Worm (Caenorhabditis elegans) whole organism, L4/young adult: ENCODE measurements around the gene Y46G5A.23.

Experiments
- W03F9.2 ChIP-seq: fragments of 150-350 bp; optimal IDR thresholded peaks from 2 replicates; lab custom pipeline; 2014; ENCODE audit warnings: missing biosample characterization, missing genetic modification characterization
- dao-5 ChIP-seq: sonication (generic microtip); optimal IDR thresholded peaks from 2 replicates; lab custom pipeline; 2016; ENCODE audit warnings: missing genotype, missing genetic modification characterization, moderate library complexity, missing compliant biosample characterization
- him-1 ChIP-seq: sonication (generic microtip); optimal IDR thresholded peaks from 2 replicates; lab custom pipeline; 2016; ENCODE audit warnings: missing genotype, missing genetic modification reagents, missing genetic modification characterization, missing compliant biosample characterization

The Y46G5A.23 gene

ce11 chrII:12797211-12797794, 31.5 kb downstream of the Y46G5A.23 start:
- no peak for TF ChIP-seq W03F9.2 (tag; lab: Kevin White, UChicago)
- TF ChIP-seq dao-5 (tag; lab: Kevin White, UChicago): no peak
- no peak for TF ChIP-seq him-1

- TF ChIP-seq W03F9.2 (tag; lab: Kevin White, UChicago): no peak
- no peak for TF ChIP-seq him-1
- no peak for TF ChIP-seq dao-5 (tag; lab: Kevin White, UChicago)
These were observed 32.7 kb downstream of the Y46G5A.23 start, which contains the start of gene cpt-1 for ce11 chrII:12796040-12796502. TSS of gene cpt-1 (minus strand) at chrII:12796452.

DNA sequence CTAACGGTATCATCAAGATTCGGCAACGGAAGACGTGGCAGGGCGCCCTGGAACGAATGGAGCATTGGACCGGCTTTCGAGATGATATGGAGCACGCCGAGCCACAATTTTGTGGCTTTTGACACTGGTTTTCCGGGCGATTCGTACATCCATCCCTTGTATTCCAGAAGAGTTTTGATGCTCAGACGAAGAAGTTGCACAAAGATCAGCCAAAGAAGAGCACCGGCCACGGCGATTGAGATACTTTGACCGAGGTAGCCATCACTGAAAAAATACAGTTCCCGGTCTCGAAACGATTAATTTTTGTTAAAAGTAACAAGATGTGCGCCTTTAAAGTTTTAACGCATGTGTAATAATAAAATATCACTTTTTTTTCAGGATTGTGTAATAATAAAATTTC, 33.6 kb downstream of the Y46G5A.23 start:
- no peak for TF ChIP-seq him-1
- no peak for TF ChIP-seq dao-5 (tag; lab: Kevin White, UChicago)
- TF ChIP-seq W03F9.2 (tag; lab: Kevin White, UChicago): no peak

DNA sequence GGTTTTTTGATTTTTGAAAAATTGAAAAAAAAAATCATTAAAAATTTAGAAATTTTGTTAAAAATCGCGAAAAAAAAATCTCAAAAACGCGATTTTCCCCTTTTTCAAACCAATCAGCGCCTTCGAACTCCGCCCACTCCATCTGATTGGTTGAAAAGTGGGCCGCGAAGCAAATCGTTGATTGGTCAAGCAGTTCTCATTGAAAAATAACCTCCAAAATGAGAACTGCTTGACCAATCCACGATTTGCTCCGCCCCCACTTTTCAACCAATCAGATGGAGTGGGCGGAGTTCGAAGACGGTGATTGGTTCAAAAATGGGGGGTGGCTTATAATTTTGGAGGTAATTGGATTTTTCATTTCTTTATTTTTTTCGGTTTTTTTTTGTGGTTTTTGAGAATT, 38.4 kb downstream of the Y46G5A.23 start:
- no peak for TF ChIP-seq him-1
- no peak for TF ChIP-seq W03F9.2 (tag; lab: Kevin White, UChicago)
- no peak for TF ChIP-seq dao-5 (tag; lab: Kevin White, UChicago)

DNA sequence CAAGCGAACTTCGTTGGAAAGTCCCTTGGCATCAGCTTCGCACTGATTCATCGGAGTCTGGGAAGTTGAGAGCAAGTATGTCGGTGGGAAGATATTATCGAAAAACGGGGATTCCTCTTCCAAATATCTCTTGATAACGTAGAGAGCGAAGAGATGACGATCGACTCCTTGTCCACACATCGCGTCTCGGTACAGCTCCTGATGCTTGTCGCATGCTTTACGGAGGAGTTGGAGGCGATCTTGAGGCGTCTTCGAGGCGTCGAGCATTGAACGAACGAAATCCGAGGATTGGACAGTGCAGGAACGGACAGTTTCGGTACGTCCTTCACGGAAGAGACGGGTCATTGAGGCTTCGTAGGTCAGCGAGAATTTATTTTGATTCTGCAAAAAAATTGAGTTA, 39.3 kb downstream of the Y46G5A.23 start:
- TF ChIP-seq him-1 (no peak), dao-5 (tag; lab: Kevin White, UChicago) (no peak), W03F9.2 (tag; lab: Kevin White, UChicago) (no peak)

DNA sequence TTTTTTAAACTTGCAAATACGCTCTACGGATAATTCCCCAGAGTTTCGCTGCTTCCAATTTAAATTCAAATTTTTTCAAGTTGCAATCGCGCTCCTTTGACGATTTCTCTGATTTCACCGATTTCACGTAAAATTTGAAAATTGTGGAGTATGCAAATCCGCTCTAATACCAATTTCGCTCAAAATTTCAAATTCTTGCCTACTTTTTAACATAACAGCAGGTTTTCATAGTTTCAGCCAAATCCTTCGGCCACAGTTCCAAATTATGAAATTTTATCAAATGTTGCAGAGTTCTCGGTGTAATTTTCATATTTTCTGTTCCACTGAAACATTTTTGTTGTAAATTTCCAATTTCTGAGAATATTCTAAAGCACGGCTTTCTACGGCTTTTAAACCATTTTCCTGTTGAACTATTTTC, 40.9 kb downstream of the Y46G5A.23 start, which contains the start of gene alkb-7:
Gene alkb-7, minus strand, starts transcription at position 323 of the 418 bp plus-strand sequence.
- TF ChIP-seq him-1: no peak
- TF ChIP-seq dao-5 (tag; lab: Kevin White, UChicago): no peak
- no peak for TF ChIP-seq W03F9.2 (tag; lab: Kevin White, UChicago)

DNA sequence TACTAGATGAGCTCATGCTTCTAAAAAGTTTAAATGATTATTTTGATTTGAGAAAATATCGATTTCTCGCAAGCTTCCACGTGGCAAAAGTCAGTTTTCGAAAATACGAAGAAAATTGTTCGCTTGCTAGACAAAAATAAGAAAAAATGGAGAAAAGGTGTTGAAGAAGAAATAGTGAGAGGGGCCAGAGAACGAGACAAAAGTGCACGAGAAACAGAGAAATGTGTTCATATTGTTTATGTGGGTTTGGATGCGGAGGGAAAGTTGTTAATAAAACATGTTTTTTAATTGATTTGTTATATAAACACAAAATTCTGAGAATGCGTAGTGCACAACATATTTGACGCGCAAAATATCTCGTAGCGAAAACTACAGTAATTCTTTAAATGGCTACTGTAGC, 43.4 kb downstream of the Y46G5A.23 start, which contains the start of gene Y46G5A.15:
Gene Y46G5A.15, minus strand, starts transcription at position 26 of the 400 bp plus-strand sequence.
- TF ChIP-seq W03F9.2 (tag; lab: Kevin White, UChicago) (no peak), him-1 (no peak), dao-5 (tag; lab: Kevin White, UChicago) (no peak)
